Worm (Caenorhabditis elegans) whole organism, mixed stage, embryonic: ENCODE measurements around the gene gpx-2.
A peak's percentile ranks its signal among the peaks of the same experiment; 100 is the strongest.

Experiments
- blmp-1 ChIP-seq: fragments of 150-350 bp; optimal IDR thresholded peaks from 2 replicates; lab custom pipeline; 2014; ENCODE audit warnings: missing biosample characterization, missing genetic modification characterization
- ceh-43 ChIP-seq: fragments of 200-800 bp; sonication (Bioruptor generic); optimal IDR thresholded peaks from 2 replicates; lab custom pipeline; 2018; ENCODE audit warnings: mild to moderate bottlenecking, missing genetic modification characterization, moderate library complexity, missing compliant biosample characterization
- ceh-83 ChIP-seq: fragments of 200-800 bp; sonication (Bioruptor generic); optimal IDR thresholded peaks from 2 replicates; lab custom pipeline; 2018; ENCODE audit warnings: mild to moderate bottlenecking, missing genetic modification characterization, missing compliant biosample characterization
- ces-1 ChIP-seq: fragments of 150-350 bp; optimal IDR thresholded peaks from 2 replicates; lab custom pipeline; 2014; ENCODE audit warnings: missing biosample characterization, missing genetic modification reagents, missing genetic modification characterization
- cnd-1 ChIP-seq: fragments of 200-800 bp; sonication (Bioruptor generic); optimal IDR thresholded peaks from 2 replicates; lab custom pipeline; 2018; ENCODE audit warnings: mild to moderate bottlenecking, missing genetic modification characterization, missing compliant biosample characterization
- drap-1 ChIP-seq: fragments of 200-800 bp; sonication (Bioruptor generic); optimal IDR thresholded peaks from 3 replicates; lab custom pipeline; 2018; ENCODE audit warnings: mild to moderate bottlenecking, missing genetic modification characterization, missing compliant biosample characterization
- elt-1 ChIP-seq: sonication (generic microtip); optimal IDR thresholded peaks from 2 replicates; lab custom pipeline; 2017; ENCODE audit warnings: missing genetic modification characterization, mild to moderate bottlenecking, missing compliant biosample characterization, antibody characterized with exemption, moderate library complexity, borderline replicate concordance; ENCODE audit not compliant: insufficient read depth
- elt-3 ChIP-seq: fragments of 150-350 bp; optimal IDR thresholded peaks from 2 replicates; lab custom pipeline; 2014; ENCODE audit warnings: missing biosample characterization, missing genetic modification characterization
- flh-1 ChIP-seq: fragments of 200-800 bp; sonication (Bioruptor generic); optimal IDR thresholded peaks from 2 replicates; lab custom pipeline; 2018; ENCODE audit warnings: mild to moderate bottlenecking, missing genetic modification characterization, moderate library complexity, missing compliant biosample characterization
- hlh-1 ChIP-seq: fragments of 150-350 bp; optimal IDR thresholded peaks from 2 replicates; lab custom pipeline; 2014; ENCODE audit warnings: missing biosample characterization, missing genetic modification reagents, missing genetic modification characterization
- lin-32 ChIP-seq: fragments of 200-800 bp; sonication (Bioruptor generic); optimal IDR thresholded peaks from 2 replicates; lab custom pipeline; 2018; ENCODE audit warnings: mild to moderate bottlenecking, missing genetic modification characterization, missing compliant biosample characterization
- lsy-2 ChIP-seq: fragments of 150-350 bp; optimal IDR thresholded peaks from 2 replicates; lab custom pipeline; 2014; ENCODE audit warnings: missing biosample characterization, missing genetic modification characterization
- mab-5 ChIP-seq: fragments of 150-350 bp; optimal IDR thresholded peaks from 2 replicates; lab custom pipeline; 2014; ENCODE audit warnings: missing biosample characterization, missing genetic modification characterization
- mep-1 ChIP-seq: fragments of 150-350 bp; optimal IDR thresholded peaks from 2 replicates; lab custom pipeline; 2017; ENCODE audit warnings: missing biosample characterization, missing genetic modification reagents, missing genetic modification characterization, inconsistent platforms
- nhr-12 ChIP-seq: fragments of 150-350 bp; optimal IDR thresholded peaks from 2 replicates; lab custom pipeline; 2014; ENCODE audit warnings: missing biosample characterization, missing genetic modification characterization
- nhr-2 ChIP-seq: fragments of 150-350 bp; optimal IDR thresholded peaks from 2 replicates; lab custom pipeline; 2014; ENCODE audit warnings: missing biosample characterization, missing genetic modification characterization
- nhr-28 ChIP-seq: fragments of 150-350 bp; optimal IDR thresholded peaks from 2 replicates; lab custom pipeline; 2014; ENCODE audit warnings: missing biosample characterization, missing genetic modification characterization
- nhr-76 ChIP-seq: sonication (generic microtip); optimal IDR thresholded peaks from 2 replicates; lab custom pipeline; 2017; ENCODE audit warnings: missing biosample characterization, missing genetic modification characterization
- pha-4 ChIP-seq: fragments of 150-350 bp; optimal IDR thresholded peaks from 2 replicates; lab custom pipeline; 2018; ENCODE audit warnings: missing biosample characterization, missing genetic modification reagents, missing genetic modification characterization
- sem-2 ChIP-seq: fragments of 200-800 bp; sonication (Bioruptor generic); optimal IDR thresholded peaks from 2 replicates; lab custom pipeline; 2018; ENCODE audit warnings: mild to moderate bottlenecking, missing genetic modification characterization, missing compliant biosample characterization
- snpc-4 ChIP-seq: fragments of 150-350 bp; optimal IDR thresholded peaks from 2 replicates; lab custom pipeline; 2014; ENCODE audit warnings: missing biosample characterization, missing genetic modification characterization
- sptf-1 ChIP-seq: sonication (generic microtip); optimal IDR thresholded peaks from 2 replicates; lab custom pipeline; 2017; ENCODE audit warnings: mild to moderate bottlenecking, missing genetic modification characterization, moderate library complexity, missing compliant biosample characterization
- tbx-8 ChIP-seq: fragments of 200-800 bp; sonication (Bioruptor generic); optimal IDR thresholded peaks from 2 replicates; lab custom pipeline; 2018; ENCODE audit warnings: mild to moderate bottlenecking, missing genetic modification characterization, moderate library complexity, missing compliant biosample characterization
- unc-120 ChIP-seq: sonication (generic microtip); optimal IDR thresholded peaks from 2 replicates; lab custom pipeline; 2017; ENCODE audit warnings: missing genetic modification characterization, missing compliant biosample characterization; ENCODE audit not compliant: poor library complexity, severe bottlenecking
- unc-62 ChIP-seq: fragments of 150-350 bp; optimal IDR thresholded peaks from 2 replicates; lab custom pipeline; 2014; ENCODE audit warnings: missing biosample characterization, missing genetic modification reagents, missing genetic modification characterization
- zip-8 ChIP-seq: fragments of 150-350 bp; optimal IDR thresholded peaks from 2 replicates; lab custom pipeline; 2014; ENCODE audit warnings: missing biosample characterization, missing genetic modification characterization
- ztf-11 ChIP-seq: fragments of 150-350 bp; optimal IDR thresholded peaks from 2 replicates; lab custom pipeline; 2014; ENCODE audit warnings: missing biosample characterization, missing genetic modification characterization

Gene gpx-2

ce11 chrII:14869644-14870043 lies 3.1 kb downstream of the gpx-2 start, which contains the start of gene R05H10.3:
Gene R05H10.3, plus strand, starts transcription at chrII:14869944.
- no peak for TF ChIP-seq unc-62 (GFP tag; lab: Kevin White, UChicago)
- TF ChIP-seq lsy-2: no peak
- no peak for TF ChIP-seq ces-1 (GFP tag; lab: Kevin White, UChicago)
- no peak for TF ChIP-seq nhr-2 (tag; lab: Kevin White, UChicago)
- TF ChIP-seq ceh-43 (GFP tag; lab: Kevin White, UChicago): no peak
- no peak for TF ChIP-seq ceh-83 (GFP tag; lab: Kevin White, UChicago)
- TF ChIP-seq nhr-76 (tag; lab: Kevin White, UChicago): no peak
- TF ChIP-seq tbx-8 (GFP tag; lab: Kevin White, UChicago): no peak
- TF ChIP-seq flh-1: no peak
- TF ChIP-seq cnd-1 (tag; lab: Kevin White, UChicago): no peak
- TF ChIP-seq, all 35 proteins: peak for 0

- TF ChIP-seq ceh-83 (GFP tag; lab: Kevin White, UChicago) (no peak), snpc-4 (no peak), lin-32 (GFP tag; lab: Kevin White, UChicago) (no peak), unc-62 (GFP tag; lab: Kevin White, UChicago) (no peak), zip-8 (no peak), flh-1 (no peak), unc-120 (tag; lab: Kevin White, UChicago) (no peak), tbx-8 (GFP tag; lab: Kevin White, UChicago) (no peak), elt-3 (tag; lab: Kevin White, UChicago) (no peak), mep-1 (no peak), ces-1 (GFP tag; lab: Kevin White, UChicago) (no peak), blmp-1 (tag; lab: Kevin White, UChicago) (no peak)
Measured at ce11 chrII:14876737-14877203, 10.2 kb downstream of the gpx-2 start, which contains the start of gene Y53F4A.2. Gene Y53F4A.2, minus strand, starts transcription at chrII:14877153.

ce11 chrII:14892515-14892914 lies 25.9 kb downstream of the gpx-2 start:
- peak; percentile 50 for TF ChIP-seq ces-1 (GFP tag; lab: Kevin White, UChicago)
- no peak for TF ChIP-seq elt-3 (tag; lab: Kevin White, UChicago)
- TF ChIP-seq sptf-1 (tag; lab: Kevin White, UChicago): no peak

ce11 chrII:14896503-14896902 lies 29.9 kb downstream of the gpx-2 start:
- TF ChIP-seq unc-62 (GFP tag; lab: Kevin White, UChicago): no peak
- no peak for TF ChIP-seq ceh-83 (GFP tag; lab: Kevin White, UChicago)
- no peak for TF ChIP-seq sptf-1 (tag; lab: Kevin White, UChicago)
- no peak for TF ChIP-seq blmp-1 (tag; lab: Kevin White, UChicago)
- TF ChIP-seq drap-1 (GFP tag; lab: Kevin White, UChicago): no peak
- no peak for TF ChIP-seq snpc-4
- no peak for TF ChIP-seq nhr-12 (tag; lab: Kevin White, UChicago)
- no peak for TF ChIP-seq ceh-43 (GFP tag; lab: Kevin White, UChicago)
- no peak for TF ChIP-seq lsy-2
- no peak for TF ChIP-seq ztf-11
- no peak for TF ChIP-seq cnd-1 (tag; lab: Kevin White, UChicago)
- TF ChIP-seq pha-4: no peak

ce11 chrII:14902193-14902592 lies 35.6 kb downstream of the gpx-2 start, which contains the start of gene cog-1:
Gene cog-1, plus strand, starts transcription at chrII:14902493.
- TF ChIP-seq nhr-76 (tag; lab: Kevin White, UChicago) (no peak), mep-1 (no peak), cnd-1 (tag; lab: Kevin White, UChicago) (no peak), hlh-1 (tag; lab: Kevin White, UChicago) (no peak), tbx-8 (GFP tag; lab: Kevin White, UChicago) (no peak), ces-1 (GFP tag; lab: Kevin White, UChicago) (no peak), elt-3 (tag; lab: Kevin White, UChicago) (no peak), unc-62 (GFP tag; lab: Kevin White, UChicago) (no peak), mab-5 (tag; lab: Kevin White, UChicago) (no peak), pha-4 (no peak), elt-1 (no peak)

ce11 chrII:14903611-14904010 lies 37.0 kb downstream of the gpx-2 start:
- TF ChIP-seq sptf-1 (tag; lab: Kevin White, UChicago): no peak
- TF ChIP-seq nhr-28: no peak
- no peak for TF ChIP-seq hlh-1 (tag; lab: Kevin White, UChicago)
- TF ChIP-seq sem-2 (GFP tag; lab: Kevin White, UChicago): no peak
- TF ChIP-seq zip-8: no peak
